Worm (Caenorhabditis elegans) whole organism, midembryonic: Measurements from ENCODE around the gene clec-71.

Source experiments
- T22C8.4 ChIP-seq: fragments of 200-800 bp; sonication (Bioruptor generic); IDR thresholded peaks from 2 replicates; pipeline ENCODE4 v1.3.6; 2022; ENCODE audit warnings: missing genetic modification characterization, missing compliant biosample characterization
- flt-1 ChIP-seq: fragments of 200-800 bp; sonication (Bioruptor generic); IDR thresholded peaks from 2 replicates; pipeline ENCODE4 v1.3.6; 2022; ENCODE audit warnings: missing genetic modification characterization, missing compliant biosample characterization
- klf-2 ChIP-seq: fragments of 200-800 bp; sonication (Bioruptor generic); conservative IDR thresholded peaks from 2 replicates; pipeline ENCODE4 v1.3.6; 2022; ENCODE audit warnings: missing genetic modification reagents, missing genetic modification characterization, missing compliant biosample characterization
- ztf-29 ChIP-seq: fragments of 200-800 bp; sonication (Bioruptor generic); IDR thresholded peaks from 2 replicates; pipeline ENCODE4 v1.3.6; 2022; ENCODE audit warnings: missing genetic modification reagents, missing genetic modification characterization, missing compliant biosample characterization

DNA sequence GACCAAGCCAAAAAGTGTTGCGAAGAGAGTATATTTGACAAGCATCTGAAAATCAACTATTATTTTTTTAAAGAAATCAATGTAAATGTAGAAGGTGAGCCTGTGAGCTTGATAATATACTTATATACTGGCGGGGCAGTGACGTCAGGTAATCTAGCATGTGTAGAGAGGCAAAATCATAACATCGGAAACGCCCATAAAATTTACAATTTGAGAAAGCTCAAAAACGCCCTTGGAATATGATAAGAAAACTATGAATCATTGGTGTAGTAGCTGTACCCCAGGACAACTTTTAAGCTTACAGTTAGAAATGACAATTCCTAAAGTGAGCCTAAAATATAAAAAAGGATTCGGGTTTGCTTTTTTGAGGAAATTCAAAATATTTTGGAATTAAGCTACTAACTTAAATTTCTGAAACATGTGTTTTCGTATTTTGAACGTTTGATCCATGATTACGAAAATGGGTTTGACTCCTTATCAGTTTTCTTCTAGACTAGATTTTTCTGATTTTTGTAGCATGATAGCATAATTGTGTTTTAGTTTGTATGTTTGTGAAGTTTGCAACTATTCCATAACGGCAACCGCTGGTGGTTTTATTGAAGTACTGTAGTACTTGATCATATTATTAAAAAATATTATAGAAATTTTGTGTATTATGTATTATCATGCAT is 4.5 kb downstream of the clec-71 start, which contains the start of gene clec-174:
- TF ChIP-seq ztf-29, result no peak
- TF ChIP-seq flt-1, result no peak
- no peak for TF ChIP-seq klf-2 (GFP tag; lab: Robert Waterston, UW)
- no peak for TF ChIP-seq T22C8.4 (GFP tag; lab: Robert Waterston, UW)
